Fruit fly (Drosophila melanogaster) whole organism, wandering third instar larva: ENCODE results near the gene Cpsf5.

Source experiments
- CG32264 ChIP-seq: fragments of 200-800 bp; sonication (Bioruptor generic); optimal IDR thresholded peaks from 2 replicates; lab custom pipeline; 2016; ENCODE audit warnings: missing biosample characterization, missing genetic modification characterization
- CrebA ChIP-seq: fragments of 200-800 bp; sonication (Bioruptor generic); optimal IDR thresholded peaks from 2 replicates; lab custom pipeline; 2016; ENCODE audit warnings: missing biosample characterization, mild to moderate bottlenecking, missing genetic modification characterization, borderline replicate concordance
- Dfd ChIP-seq: fragments of >200 bp; optimal IDR thresholded peaks from 2 replicates; lab custom pipeline; 2017; ENCODE audit warnings: missing biosample characterization, missing genetic modification characterization
- Dif ChIP-seq: fragments of 200-275, 200-300 bp; sonication (Bioruptor generic); optimal IDR thresholded peaks from 2 replicates; lab custom pipeline; 2018; ENCODE audit warnings: missing biosample characterization, missing genetic modification characterization; ENCODE audit not compliant: partially characterized antibody
- HLH106 ChIP-seq: fragments of 200-800 bp; optimal IDR thresholded peaks from 3 replicates; lab custom pipeline; 2019; ENCODE audit warnings: missing biosample characterization, mild to moderate bottlenecking, missing genetic modification characterization, moderate library complexity
- Hnf4 ChIP-seq: fragments of 200-800 bp; sonication (Bioruptor generic); optimal IDR thresholded peaks from 2 replicates; lab custom pipeline; 2016; ENCODE audit warnings: missing biosample characterization, mild to moderate bottlenecking, missing genetic modification characterization
- Hr83 ChIP-seq: fragments of 200-300 bp; sonication (Bioruptor generic); optimal IDR thresholded peaks from 2 replicates; lab custom pipeline; 2016; ENCODE audit warnings: missing biosample characterization, mild to moderate bottlenecking, missing genetic modification characterization, moderate library complexity; ENCODE audit not compliant: poor library complexity, severe bottlenecking
- Jra ChIP-seq: sonication (Bioruptor generic); optimal IDR thresholded peaks from 2 replicates; lab custom pipeline; 2016; ENCODE audit warnings: missing biosample characterization, missing genetic modification characterization
- Mio ChIP-seq: sonication (Bioruptor generic); optimal IDR thresholded peaks from 2 replicates; lab custom pipeline; 2016; ENCODE audit warnings: missing biosample characterization, missing genetic modification characterization
- Myc ChIP-seq: fragments of >200 bp; optimal IDR thresholded peaks from 2 replicates; lab custom pipeline; 2017
- OdsH ChIP-seq: fragments of 200-800 bp; sonication (Bioruptor generic); optimal IDR thresholded peaks from 2 replicates; lab custom pipeline; 2016; ENCODE audit warnings: missing biosample characterization, mild to moderate bottlenecking, missing genetic modification characterization
- Rel ChIP-seq, 2 experiments: fragments of 200-800 bp; sonication (Bioruptor generic) in 1 of 2; optimal IDR thresholded peaks; 2 replicates in 1 of 2; 3 replicates in 1 of 2; lab custom pipeline; 2016 to 2019; ENCODE audit warnings: mild to moderate bottlenecking in 2 of 2, missing biosample characterization in 2 of 2, missing genetic modification characterization in 2 of 2, moderate library complexity in 1 of 2
- Sp1 ChIP-seq: fragments of 200-800 bp; sonication (Bioruptor generic); optimal IDR thresholded peaks from 3 replicates; lab custom pipeline; 2019; ENCODE audit warnings: missing biosample characterization, mild to moderate bottlenecking, missing genetic modification characterization, moderate library complexity
- Vsx2 ChIP-seq: fragments of 200-300, 225-300 bp; sonication (Bioruptor generic); optimal IDR thresholded peaks from 2 replicates; lab custom pipeline; 2018; ENCODE audit warnings: missing biosample characterization, missing genetic modification characterization; ENCODE audit not compliant: partially characterized antibody
- br ChIP-seq: fragments of 200-800 bp; sonication (Bioruptor generic); optimal IDR thresholded peaks from 2 replicates; lab custom pipeline; 2016; ENCODE audit warnings: missing biosample characterization, missing genetic modification characterization
- dl ChIP-seq, 2 experiments: fragments of 175-275, 200-275 bp in 1 of 2; fragments of 200-275 bp in 1 of 2; sonication (Bioruptor generic); optimal IDR thresholded peaks; lab custom pipeline; 2018; ENCODE audit warnings: mild to moderate bottlenecking in 2 of 2, missing biosample characterization in 2 of 2, missing genetic modification characterization in 2 of 2, moderate library complexity in 2 of 2; ENCODE audit not compliant: partially characterized antibody in 2 of 2, insufficient read depth in 1 of 2
- dmrt93B ChIP-seq: fragments of 200-800 bp; sonication (Bioruptor generic); optimal IDR thresholded peaks from 2 replicates; lab custom pipeline; 2018; ENCODE audit warnings: missing biosample characterization, mild to moderate bottlenecking, missing genetic modification characterization
- dsf ChIP-seq: sonication (Bioruptor generic); optimal IDR thresholded peaks from 2 replicates; lab custom pipeline; 2016; ENCODE audit warnings: missing biosample characterization, missing genetic modification characterization, borderline replicate concordance
- ey ChIP-seq: fragments of 200-800 bp; sonication (Bioruptor generic); optimal IDR thresholded peaks from 2 replicates; lab custom pipeline; 2016; ENCODE audit warnings: missing biosample characterization, missing genetic modification characterization
- foxo ChIP-seq, 2 experiments: fragments of 200-800 bp; sonication (Bioruptor generic); optimal IDR thresholded peaks; 2 replicates in 1 of 2; 3 replicates in 1 of 2; lab custom pipeline; 2016 to 2017; ENCODE audit warnings: missing biosample characterization in 2 of 2, missing genetic modification characterization in 2 of 2
- fru ChIP-seq: fragments of 200-800 bp; sonication (Bioruptor generic); optimal IDR thresholded peaks from 3 replicates; lab custom pipeline; 2016; ENCODE audit warnings: missing biosample characterization, mild to moderate bottlenecking, missing genetic modification characterization
- h ChIP-seq: fragments of 200-800 bp; sonication (Bioruptor generic); optimal IDR thresholded peaks from 3 replicates; lab custom pipeline; 2016; ENCODE audit warnings: missing biosample characterization, mild to moderate bottlenecking, missing genetic modification characterization
- jim ChIP-seq: fragments of 175-275, 200-325 bp; sonication (Bioruptor generic); optimal IDR thresholded peaks from 2 replicates; lab custom pipeline; 2016; ENCODE audit warnings: missing biosample characterization, mild to moderate bottlenecking, missing genetic modification characterization
- lola ChIP-seq: fragments of >200 bp; optimal IDR thresholded peaks from 2 replicates; lab custom pipeline; 2017; ENCODE audit warnings: missing biosample characterization, missing genetic modification characterization
- psq ChIP-seq: fragments of 200-800 bp; sonication (Bioruptor generic); optimal IDR thresholded peaks from 3 replicates; lab custom pipeline; 2017; ENCODE audit warnings: missing biosample characterization, mild to moderate bottlenecking, missing genetic modification characterization, moderate library complexity
- rgr ChIP-seq: fragments of 200-800 bp; sonication (Bioruptor generic); optimal IDR thresholded peaks from 3 replicates; lab custom pipeline; 2016; ENCODE audit warnings: missing biosample characterization, mild to moderate bottlenecking, missing genetic modification characterization
- sage ChIP-seq: fragments of 200-800 bp; sonication (Bioruptor generic); optimal IDR thresholded peaks from 2 replicates; lab custom pipeline; 2016; ENCODE audit warnings: missing biosample characterization, mild to moderate bottlenecking, missing genetic modification characterization
- sv ChIP-seq: fragments of 200-800 bp; sonication (Bioruptor generic); optimal IDR thresholded peaks from 3 replicates; lab custom pipeline; 2016; ENCODE audit warnings: missing biosample characterization, missing genetic modification characterization
- usp ChIP-seq: fragments of >200 bp; optimal IDR thresholded peaks from 2 replicates; lab custom pipeline; 2017; ENCODE audit warnings: missing biosample characterization, missing genetic modification characterization
- woc ChIP-seq: sonication (Bioruptor generic); optimal IDR thresholded peaks from 2 replicates; lab custom pipeline; 2016; ENCODE audit warnings: missing biosample characterization, mild to moderate bottlenecking, missing genetic modification characterization

Cpsf5 gene

dm6 chr3L:9430608-9430952, 19.7 kb downstream of the Cpsf5 start:
- no peak for TF ChIP-seq Dfd (GFP tag; lab: Kevin White, UChicago)
- no peak for TF ChIP-seq HLH106
- TF ChIP-seq Mio (GFP tag; lab: Kevin White, UChicago): no peak
- no peak for TF ChIP-seq CG32264
- no peak for TF ChIP-seq usp (GFP tag; lab: Kevin White, UChicago)
- no peak for TF ChIP-seq dl (GFP tag; optimal IDR thresholded peaks at IDR 0.05; lab: Kevin White, UChicago; ENCODE audit: insufficient read depth in 1 of 2, partially characterized antibody in 2 of 2)
- no peak for TF ChIP-seq Hr83 (GFP tag; lab: Kevin White, UChicago)
- TF ChIP-seq Sp1: no peak
- TF ChIP-seq, all 38 proteins: peak for 0

- peak; percentile 7 for TF ChIP-seq Dif
- no peak for TF ChIP-seq OdsH (GFP tag; lab: Kevin White, UChicago)
- TF ChIP-seq, all 38 proteins: peak for 1
Observed at dm6 chr3L:9431848-9432623, 21.2 kb downstream of the Cpsf5 start.

DNA sequence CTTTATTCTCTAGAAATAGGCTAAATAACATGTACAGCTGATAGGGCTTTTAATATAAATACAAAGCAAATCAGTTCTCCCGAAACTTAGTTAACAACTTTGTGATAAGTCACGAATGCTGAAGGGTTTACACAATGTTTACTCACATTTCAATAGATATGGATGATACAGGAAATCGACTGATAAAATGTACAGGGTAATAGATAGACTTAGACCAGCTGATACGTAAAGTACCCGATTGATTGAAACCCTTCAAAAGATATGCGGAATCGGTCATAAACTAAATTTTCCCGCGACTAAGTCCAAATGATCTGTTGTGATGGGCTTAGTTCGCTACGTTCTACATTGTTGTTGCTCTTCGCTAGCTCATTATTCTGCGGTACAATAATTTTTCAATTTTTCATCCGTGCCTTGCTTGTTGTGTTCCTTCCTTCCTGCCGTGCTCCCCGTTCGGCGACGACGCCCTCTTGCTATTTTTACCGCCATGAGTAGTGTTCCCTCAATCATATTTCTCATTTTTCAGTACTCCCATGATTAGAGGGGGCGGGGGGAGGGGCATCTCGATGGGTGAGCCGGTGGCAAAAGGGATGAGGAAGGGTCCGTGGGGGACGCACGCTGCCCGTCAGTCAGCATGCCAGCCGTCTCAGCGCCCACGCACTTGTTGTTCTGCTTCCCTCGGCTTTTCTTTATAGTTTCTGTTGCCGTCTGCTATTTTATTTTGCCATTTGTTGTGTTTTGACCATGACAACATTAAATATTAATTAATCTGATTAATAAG, 22.2 kb downstream of the Cpsf5 start:
- TF ChIP-seq CG32264 (no peak), sage (GFP tag; lab: Kevin White, UChicago) (no peak), psq (GFP tag; lab: Kevin White, UChicago) (no peak), dsf (GFP tag; lab: Kevin White, UChicago) (no peak), Myc (lab: Kevin White, UChicago) (no peak), br (GFP tag; lab: Kevin White, UChicago) (no peak), CrebA (GFP tag; lab: Kevin White, UChicago) (no peak)

dm6 chr3L:9435315-9435714, 24.5 kb downstream of the Cpsf5 start, which contains the start of gene CG42526:
TSS of gene CG42526 (minus strand) at chr3L:9435399.
- TF ChIP-seq CG32264 (peak; percentile 26), Jra (GFP tag; lab: Kevin White, UChicago) (peak; percentile 59), sage (GFP tag; lab: Kevin White, UChicago) (peak; percentile 31), HLH106 (peak; percentile 23), foxo (GFP tag; optimal IDR thresholded peaks at IDR 0.05; lab: Kevin White, UChicago) (peak; percentile 38 to 82), woc (GFP tag; lab: Kevin White, UChicago) (no peak), br (GFP tag; lab: Kevin White, UChicago) (peak; percentile 55), Dfd (GFP tag; lab: Kevin White, UChicago) (no peak), Sp1 (peak; percentile 13), psq (GFP tag; lab: Kevin White, UChicago) (peak; percentile 37), Rel (GFP tag; optimal IDR thresholded peaks at IDR 0.05; lab: Kevin White, UChicago) (no peak), Rel (tag; optimal IDR thresholded peaks at IDR 0.05; lab: Kevin White, UChicago) (peak; percentile 26), OdsH (GFP tag; lab: Kevin White, UChicago) (peak; percentile 65), fru (peak; percentile 50), Myc (lab: Kevin White, UChicago) (no peak), sv (GFP tag; lab: Kevin White, UChicago) (peak; percentile 53), Hnf4 (GFP tag; lab: Kevin White, UChicago) (peak; percentile 74), Hr83 (GFP tag; lab: Kevin White, UChicago) (peak; percentile 73), h (peak; percentile 56), ey (peak; percentile 65), rgr (GFP tag; lab: Kevin White, UChicago) (peak; percentile 70), jim (GFP tag; lab: Kevin White, UChicago) (no peak), dmrt93B (GFP tag; lab: Kevin White, UChicago) (no peak)

DNA sequence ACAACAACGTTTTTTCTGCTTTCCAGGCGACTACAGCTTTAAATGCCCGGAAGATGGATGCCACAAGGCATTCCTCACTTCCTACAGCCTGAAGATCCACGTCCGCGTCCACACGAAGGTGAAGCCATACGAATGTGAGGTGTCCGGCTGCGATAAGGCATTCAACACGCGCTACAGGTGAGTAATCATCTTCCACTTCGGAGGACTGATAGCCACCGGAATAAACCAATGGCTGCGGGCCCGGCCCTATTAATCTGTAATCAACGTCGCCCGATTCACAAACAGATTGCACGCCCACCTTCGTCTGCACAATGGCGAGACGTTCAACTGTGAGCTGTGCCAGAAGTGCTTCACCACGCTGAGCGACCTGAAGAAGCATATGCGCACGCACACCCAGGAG, 25.0 kb downstream of the Cpsf5 start:
- TF ChIP-seq CG32264 (no peak), Rel (GFP tag; optimal IDR thresholded peaks at IDR 0.05; lab: Kevin White, UChicago) (no peak), Rel (tag; optimal IDR thresholded peaks at IDR 0.05; lab: Kevin White, UChicago) (peak; percentile 73), dsf (GFP tag; lab: Kevin White, UChicago) (no peak), Mio (GFP tag; lab: Kevin White, UChicago) (no peak), Dfd (GFP tag; lab: Kevin White, UChicago) (no peak), Vsx2 (no peak), CrebA (GFP tag; lab: Kevin White, UChicago) (no peak), OdsH (GFP tag; lab: Kevin White, UChicago) (no peak), lola (GFP tag; lab: Kevin White, UChicago) (no peak), jim (GFP tag; lab: Kevin White, UChicago) (no peak), Hr83 (GFP tag; lab: Kevin White, UChicago) (no peak), h (peak; percentile 4), foxo (GFP tag; optimal IDR thresholded peaks at IDR 0.05; lab: Kevin White, UChicago) (no peak)
